Worm (Caenorhabditis elegans): ENCODE results near the gene T03F6.4.
"Not testable (repeated sequence)": the region's sequence is repeated elsewhere in the genome, so short reads cannot be mapped to it uniquely, and the experiment has no call there.

The T03F6.4 gene

DNA sequence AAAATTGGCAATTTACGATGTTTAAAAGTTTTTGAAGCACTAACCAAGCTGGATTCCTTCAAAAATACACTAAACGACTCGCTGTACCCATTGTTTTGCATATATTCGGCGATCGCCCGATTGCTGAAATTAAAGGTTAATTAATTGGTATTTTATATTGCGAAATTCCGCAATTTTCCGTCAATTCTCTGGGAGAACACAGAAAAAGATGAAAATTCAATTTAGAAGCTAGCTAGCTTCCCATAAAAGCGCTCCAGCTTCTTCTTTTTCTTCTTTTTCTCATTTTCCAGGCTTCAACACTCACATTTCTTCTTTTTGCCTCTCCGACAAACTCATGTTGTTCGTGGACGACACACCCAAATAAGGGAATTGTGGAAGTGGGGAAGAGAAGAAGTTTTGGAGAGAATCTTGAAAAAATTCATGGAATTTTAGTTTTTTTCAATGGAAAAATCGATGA is 9.6 kb upstream of the T03F6.4 start, which contains the start of gene lis-1:
lis-1 (minus strand) TSS at position 407 of the 457 bp plus-strand sequence.
- TF ChIP-seq unc-62 (GFP tag; optimal IDR thresholded peaks at IDR 0.05) = no peak

- TF ChIP-seq unc-62 (GFP tag; optimal IDR thresholded peaks at IDR 0.05) = no peak
Observed at ce11 chrIII:13377249-13377648, 8.7 kb upstream of the T03F6.4 start.

DNA sequence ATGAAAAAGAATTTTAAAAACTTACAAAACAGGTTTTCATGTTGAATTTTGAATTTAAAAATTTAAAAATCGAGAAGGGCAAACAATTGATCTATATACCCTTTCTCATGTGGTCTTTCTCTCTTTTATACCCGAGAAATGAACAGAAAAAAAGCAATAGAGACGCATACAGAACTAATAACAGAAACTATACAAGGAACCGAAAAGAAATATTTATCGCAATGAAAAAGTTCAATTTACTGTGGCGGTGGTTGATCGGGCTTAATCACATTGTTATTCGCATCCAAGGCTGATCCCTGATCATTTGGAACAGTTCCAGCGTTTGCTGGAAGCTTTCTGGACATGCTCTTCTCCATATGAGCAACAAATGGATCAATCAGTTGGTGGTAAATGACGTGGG is 7.7 kb upstream of the T03F6.4 start, which contains the start of gene T03F6.10:
T03F6.10 (minus strand) TSS at position 101 of the 400 bp plus-strand sequence.
- no peak for TF ChIP-seq unc-62 (GFP tag; optimal IDR thresholded peaks at IDR 0.05)

DNA sequence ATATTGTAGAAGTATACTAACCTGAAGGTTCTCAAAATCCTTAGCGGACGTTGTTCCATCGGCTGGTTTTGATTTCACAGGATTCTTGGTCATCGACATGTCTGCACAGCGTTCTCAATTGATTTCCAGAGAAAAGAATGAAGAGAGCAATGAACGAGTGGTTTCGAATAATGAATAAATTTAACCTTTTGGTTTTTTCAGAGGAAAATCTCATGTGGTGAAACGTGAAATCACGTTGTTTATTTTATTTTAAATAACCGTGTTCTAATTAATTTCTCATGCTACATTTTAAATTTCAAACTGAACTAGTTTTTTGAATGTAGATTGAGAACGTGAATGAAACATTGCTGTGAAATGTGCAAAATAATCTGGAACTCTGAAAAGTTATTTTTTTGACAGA is 5.8 kb upstream of the T03F6.4 start, which contains the start of gene T03F6.6:
T03F6.6 (minus strand) TSS at position 101 of the 400 bp plus-strand sequence.
- TF ChIP-seq unc-62 (GFP tag; optimal IDR thresholded peaks at IDR 0.05) = no peak

- no peak for TF ChIP-seq unc-62 (GFP tag; optimal IDR thresholded peaks at IDR 0.05)
Observed at ce11 chrIII:13380881-13381280, 5.1 kb upstream of the T03F6.4 start.

DNA sequence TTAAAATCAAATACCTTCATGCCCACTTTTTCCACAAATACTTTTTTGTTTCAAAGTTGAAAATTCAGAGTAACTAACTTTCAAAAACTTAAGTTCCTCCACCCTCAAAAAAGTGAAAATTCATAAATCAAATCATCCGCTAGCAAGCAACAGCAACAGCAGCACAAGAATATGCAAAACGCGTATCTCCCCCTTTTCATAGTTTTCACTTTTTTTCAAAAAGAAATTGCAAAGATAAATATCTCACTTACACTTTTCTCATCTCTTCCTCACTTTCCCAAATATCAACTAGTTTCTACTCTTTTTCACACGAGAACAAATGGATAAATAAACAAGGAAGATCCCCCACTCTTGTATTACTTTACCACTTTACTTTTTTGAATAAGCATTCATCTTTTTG is 4.3 kb upstream of the T03F6.4 start:
- no peak for TF ChIP-seq unc-62 (GFP tag; optimal IDR thresholded peaks at IDR 0.05)

ce11 chrIII:13383159-13383558 is 2.8 kb upstream of the T03F6.4 start:
- TF ChIP-seq unc-62 (GFP tag; optimal IDR thresholded peaks at IDR 0.05) = no peak

DNA sequence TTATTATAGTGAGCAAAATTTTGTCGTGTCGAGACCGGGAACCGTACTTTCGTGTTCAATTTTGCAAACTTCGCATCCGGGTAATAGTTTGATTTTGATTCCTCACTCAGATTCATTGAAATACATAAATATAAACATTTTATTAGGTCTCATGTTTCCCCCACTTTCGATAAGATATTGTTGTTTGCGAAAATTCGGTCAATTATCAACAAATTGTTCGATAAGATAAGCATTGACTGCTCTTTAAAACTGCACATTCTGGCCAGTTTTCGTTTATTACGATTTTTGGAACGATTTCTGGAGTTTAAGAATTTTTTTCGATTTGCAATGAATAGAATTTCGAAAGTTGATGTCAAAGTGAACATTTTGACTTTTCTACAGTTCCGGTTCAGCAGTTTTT is 2.7 kb downstream of the T03F6.4 start:
- TF ChIP-seq unc-62 (GFP tag; optimal IDR thresholded peaks at IDR 0.05) = no peak

ce11 chrIII:13389078-13389477 is 3.1 kb downstream of the T03F6.4 start, which contains the start of gene T03F6.3:
Gene T03F6.3, plus strand, starts transcription at chrIII:13389395.
- TF ChIP-seq unc-62 (GFP tag; optimal IDR thresholded peaks at IDR 0.05) = no peak

DNA sequence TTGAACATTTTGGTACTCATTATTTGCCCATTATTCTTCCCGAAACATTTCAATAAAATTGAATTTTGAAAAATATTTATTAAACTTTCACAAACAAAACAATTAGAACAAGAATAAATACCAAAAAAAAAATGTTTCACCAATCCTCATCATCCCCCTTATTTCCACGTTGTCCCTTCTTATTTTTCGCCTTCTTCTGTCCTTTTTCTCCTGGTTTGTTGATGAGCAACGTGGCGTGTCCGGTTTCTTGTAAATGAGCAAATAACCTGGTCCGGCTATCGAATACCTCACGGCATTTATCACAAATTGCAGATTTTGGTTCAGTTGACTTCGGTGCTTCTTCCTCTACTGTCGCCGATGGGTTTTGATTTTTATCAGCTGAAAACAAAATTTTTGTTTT is 4.8 kb downstream of the T03F6.4 start:
- no peak for TF ChIP-seq unc-62 (GFP tag; optimal IDR thresholded peaks at IDR 0.05)

ce11 chrIII:13393239-13393638 is 7.3 kb downstream of the T03F6.4 start, which contains the start of gene dnj-17:
Gene dnj-17, minus strand, starts transcription at chrIII:13393339.
- TF ChIP-seq unc-62 (GFP tag; optimal IDR thresholded peaks at IDR 0.05) = no peak

DNA sequence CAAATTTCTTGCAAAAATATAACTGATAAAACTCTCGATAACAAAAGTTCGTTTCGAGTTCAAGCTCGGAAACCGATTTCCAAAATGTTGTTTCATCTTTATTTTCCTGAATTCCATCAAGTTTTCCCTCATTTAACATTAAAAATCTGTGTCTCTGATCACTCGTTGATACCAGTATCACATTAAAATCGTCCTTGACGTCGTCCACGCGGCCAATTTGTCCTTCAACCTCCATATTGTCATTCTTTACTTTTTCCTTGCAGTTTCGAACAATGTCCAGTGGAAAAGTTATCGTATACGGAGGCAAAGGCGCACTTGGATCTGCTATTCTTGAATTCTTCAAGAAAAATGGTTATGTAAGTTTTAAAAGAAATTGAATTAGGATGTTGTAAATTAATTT is 7.7 kb downstream of the T03F6.4 start, which contains the start of gene qdpr-1:
qdpr-1 (plus strand) TSS at position 264 of the 400 bp plus-strand sequence.
- no peak for TF ChIP-seq unc-62 (GFP tag; optimal IDR thresholded peaks at IDR 0.05)

DNA sequence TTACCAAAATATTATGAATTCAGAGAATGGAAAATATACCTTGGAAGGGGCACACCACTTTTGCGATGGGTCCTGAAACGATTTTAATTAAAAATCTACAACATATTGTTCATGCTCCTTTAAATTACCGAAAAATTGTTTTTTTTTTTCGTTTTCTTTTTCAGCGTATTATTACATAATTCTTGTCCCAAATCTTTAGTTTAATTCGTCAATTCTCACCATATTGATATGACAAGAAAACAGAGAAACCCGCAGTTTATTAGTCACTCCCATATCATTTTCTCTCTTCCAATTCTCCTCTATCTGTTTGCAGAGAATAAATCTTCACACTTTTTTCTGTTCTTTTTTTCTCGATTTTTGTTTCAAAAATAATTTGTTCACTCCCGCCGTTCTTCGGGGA is 9.3 kb downstream of the T03F6.4 start, which contains the start of gene F11F1.1:
F11F1.1 (plus strand) TSS at position 301 of the 400 bp plus-strand sequence.
- no peak for TF ChIP-seq unc-62 (GFP tag; optimal IDR thresholded peaks at IDR 0.05)

DNA sequence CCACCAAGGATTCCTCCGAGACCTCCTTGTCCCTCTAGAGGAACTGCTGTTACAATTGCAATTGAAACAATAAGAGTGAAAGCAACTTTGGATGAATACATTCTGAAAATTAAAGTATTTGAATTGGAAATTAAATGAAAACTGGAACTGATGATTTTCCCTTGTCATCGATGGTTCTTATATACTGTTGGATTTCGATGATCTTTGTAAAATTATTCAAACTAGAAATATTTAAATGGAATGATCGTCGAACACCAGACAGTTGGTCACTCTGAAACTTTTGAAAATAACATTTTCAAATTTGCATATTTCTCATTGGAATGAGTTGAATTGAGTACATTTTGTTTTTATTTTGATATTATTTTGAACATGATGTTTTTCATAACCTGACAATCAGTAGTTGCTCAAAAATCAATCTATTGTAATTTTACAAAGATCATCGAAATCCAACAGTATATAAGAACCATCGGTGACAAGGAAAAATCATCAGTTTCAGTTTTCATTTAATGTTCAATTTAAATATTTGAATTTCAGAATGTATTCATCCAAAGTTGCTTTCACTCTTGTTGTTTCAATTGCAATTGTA is 15.8 kb downstream of the T03F6.4 start, which contains the start of the genes srlf-9 and srlf-10:
srlf-9 (minus strand) TSS at position 101 of the 586 bp plus-strand sequence.
srlf-10 (plus strand) TSS at position 536 of the 586 bp plus-strand sequence.
- TF ChIP-seq unc-62 (GFP tag; optimal IDR thresholded peaks at IDR 0.05) = not testable (repeated sequence)

DNA sequence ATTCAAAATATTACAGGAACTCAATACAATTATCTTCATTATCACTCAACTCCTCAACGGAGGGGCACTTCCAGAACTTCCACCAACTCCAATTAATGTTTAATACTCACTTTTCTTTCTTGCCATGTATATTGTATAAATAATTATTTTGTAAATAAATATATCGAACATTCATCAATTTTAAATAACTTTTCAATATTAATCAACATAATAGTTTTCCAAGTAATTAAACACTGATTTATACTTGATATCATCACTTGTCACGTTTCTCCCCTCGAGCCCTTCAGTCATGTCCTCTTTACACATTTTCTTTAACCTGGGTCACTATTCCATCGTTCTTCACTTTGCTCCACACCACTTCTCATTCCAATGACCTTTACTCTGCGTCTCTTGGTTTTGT is 17.0 kb downstream of the T03F6.4 start, which contains the start of gene mig-18:
mig-18 (plus strand) TSS at position 301 of the 400 bp plus-strand sequence.
- TF ChIP-seq unc-62 (GFP tag; optimal IDR thresholded peaks at IDR 0.05) = no peak

DNA sequence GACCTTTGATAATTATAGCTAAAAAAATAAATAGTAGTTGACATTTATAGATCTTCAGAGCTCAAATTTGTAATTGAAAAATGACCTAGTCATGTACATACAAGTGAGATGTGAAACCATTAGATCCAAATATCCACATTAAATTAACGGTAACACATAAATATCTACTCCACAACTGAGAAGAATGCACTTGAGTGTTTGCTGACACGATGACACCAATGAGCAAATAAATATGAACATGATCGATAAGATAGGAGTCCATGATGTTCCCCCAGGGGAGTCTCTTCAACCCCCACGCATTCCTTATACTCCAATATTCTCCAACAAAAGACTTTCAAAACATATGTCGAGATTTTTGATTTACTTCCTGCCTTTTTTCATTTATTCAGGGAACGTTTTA is 18.5 kb downstream of the T03F6.4 start, which contains the start of gene ttr-52:
ttr-52 (plus strand) TSS at position 301 of the 400 bp plus-strand sequence.
- TF ChIP-seq unc-62 (GFP tag; optimal IDR thresholded peaks at IDR 0.05) = no peak

ce11 chrIII:13405504-13405903 is 19.6 kb downstream of the T03F6.4 start, which contains the start of gene nas-1:
Gene nas-1, plus strand, starts transcription at chrIII:13405804.
- no peak for TF ChIP-seq unc-62 (GFP tag; optimal IDR thresholded peaks at IDR 0.05)

Measured in whole organism, dauer.